Worm (Caenorhabditis elegans) whole organism, L4/young adult: Measurements from ENCODE around the gene T19B10.12.

ENCODE experiments used
- dao-5 ChIP-seq: sonication (generic microtip); optimal IDR thresholded peaks from 2 replicates; lab custom pipeline; 2016; ENCODE audit warnings: missing genotype, missing genetic modification characterization, moderate library complexity, missing compliant biosample characterization
- him-1 ChIP-seq: sonication (generic microtip); optimal IDR thresholded peaks from 2 replicates; lab custom pipeline; 2016; ENCODE audit warnings: missing genotype, missing genetic modification reagents, missing genetic modification characterization, missing compliant biosample characterization

ce11 chrV:11201826-11202565, 48.8 kb upstream of the T19B10.12 start, which contains the start of gene K10D6.4:
- TF ChIP-seq him-1 (no peak), dao-5 (tag; lab: Kevin White, UChicago) (no peak)
